Worm (Caenorhabditis elegans) whole organism, L2 larva: Measurements from ENCODE around the gene C50D2.10.

Experiments used
- F13H6.1 ChIP-seq: sonication (generic microtip); optimal IDR thresholded peaks from 2 replicates; lab custom pipeline; 2016; ENCODE audit warnings: missing genetic modification characterization, missing compliant biosample characterization
- ZK546.5 ChIP-seq: sonication (generic microtip); optimal IDR thresholded peaks from 2 replicates; lab custom pipeline; 2017; ENCODE audit warnings: missing biosample characterization, missing genetic modification characterization
- blmp-1 ChIP-seq: sonication (generic microtip); optimal IDR thresholded peaks from 2 replicates; lab custom pipeline; 2017; ENCODE audit warnings: missing genetic modification characterization, mild to moderate bottlenecking, missing compliant biosample characterization, antibody characterized with exemption, moderate library complexity; ENCODE audit not compliant: insufficient read depth
- lin-13 ChIP-seq: fragments of 150-350 bp; optimal IDR thresholded peaks from 2 replicates; lab custom pipeline; 2014; ENCODE audit warnings: missing biosample characterization, missing genetic modification reagents, missing genetic modification characterization
- mdl-1 ChIP-seq, 2 experiments: fragments of 150-350 bp in 1 of 2; sonication (generic microtip) in 1 of 2; optimal IDR thresholded peaks; 2 replicates each; lab custom pipeline; 2017; ENCODE audit warnings: missing biosample characterization in 2 of 2, missing genetic modification characterization in 2 of 2
- nhr-11 ChIP-seq: fragments of 150-350 bp; optimal IDR thresholded peaks from 2 replicates; lab custom pipeline; 2014; ENCODE audit warnings: missing biosample characterization, missing genetic modification characterization
- nhr-23 ChIP-seq: fragments of 150-350 bp; optimal IDR thresholded peaks from 2 replicates; lab custom pipeline; 2014; ENCODE audit warnings: missing biosample characterization, missing genetic modification reagents, missing genetic modification characterization
- nhr-237 ChIP-seq: fragments of 150-350 bp; optimal IDR thresholded peaks from 2 replicates; lab custom pipeline; 2014; ENCODE audit warnings: missing biosample characterization, missing genetic modification characterization
- nhr-6 ChIP-seq: fragments of 150-350 bp; optimal IDR thresholded peaks from 2 replicates; lab custom pipeline; 2014; ENCODE audit warnings: missing biosample characterization, missing genetic modification characterization
- skn-1 ChIP-seq: sonication (generic microtip); optimal IDR thresholded peaks from 2 replicates; lab custom pipeline; 2017; ENCODE audit warnings: missing biosample characterization, missing genetic modification characterization
- unc-39 ChIP-seq: fragments of 150-350 bp; optimal IDR thresholded peaks from 2 replicates; lab custom pipeline; 2014; ENCODE audit warnings: missing biosample characterization, missing genetic modification characterization

- TF ChIP-seq nhr-6 (tag; lab: Kevin White, UChicago) = no peak
- TF ChIP-seq unc-39 (tag; lab: Kevin White, UChicago) = no peak
- TF ChIP-seq blmp-1 (tag; lab: Kevin White, UChicago) = no peak
- no peak for TF ChIP-seq F13H6.1 (tag; lab: Kevin White, UChicago)
- no peak for TF ChIP-seq nhr-23 (tag; lab: Kevin White, UChicago)
- no peak for TF ChIP-seq ZK546.5 (tag; lab: Kevin White, UChicago)
- TF ChIP-seq lin-13 (GFP tag; lab: Kevin White, UChicago) = no peak
- TF ChIP-seq nhr-11 = no peak
- no peak for TF ChIP-seq mdl-1 (tag; optimal IDR thresholded peaks at IDR 0.05; lab: Kevin White, UChicago)
- no peak for TF ChIP-seq skn-1
- TF ChIP-seq nhr-237 (tag; lab: Kevin White, UChicago) = no peak
These were observed 31.3 kb upstream of the C50D2.10 start for ce11 chrII:67663-68062.
